Worm (Caenorhabditis elegans) whole organism, L2 larva: ENCODE data around the gene F08D12.15.

ENCODE experiments used
- fos-1 ChIP-seq: fragments of 150-350 bp; optimal IDR thresholded peaks from 2 replicates; lab custom pipeline; 2014; ENCODE audit warnings: missing biosample characterization, missing genetic modification characterization
- mdl-1 ChIP-seq, 2 experiments: fragments of 150-350 bp in 1 of 2; sonication (generic microtip) in 1 of 2; optimal IDR thresholded peaks; 2 replicates each; lab custom pipeline; 2017; ENCODE audit warnings: missing biosample characterization in 2 of 2, missing genetic modification characterization in 2 of 2
- zag-1 ChIP-seq: fragments of 150-350 bp; optimal IDR thresholded peaks from 2 replicates; lab custom pipeline; 2014; ENCODE audit warnings: missing biosample characterization, missing genetic modification characterization

- TF ChIP-seq mdl-1 (tag; optimal IDR thresholded peaks at IDR 0.05; lab: Kevin White, UChicago) (no peak), fos-1 (tag; lab: Kevin White, UChicago) (no peak), zag-1 (tag; lab: Kevin White, UChicago) (no peak)
Measured at ce11 chrII:2779253-2779652, 12.8 kb downstream of the F08D12.15 start, which contains the start of gene F08D12.3.
